Fruit fly (Drosophila melanogaster) whole organism, prepupa: ENCODE measurements around the gene Tdrd3.
A peak's percentile ranks its signal among the peaks of the same experiment; 100 is the strongest.

ENCODE experiments used
- Blimp-1 ChIP-seq: fragments of 200-800 bp; sonication (Bioruptor generic); optimal IDR thresholded peaks from 3 replicates; lab custom pipeline; 2017; ENCODE audit warnings: missing biosample characterization, missing genetic modification characterization, mild to moderate bottlenecking, moderate library complexity, missing genetic modification reagents
- CG10669 ChIP-seq: fragments of 200-800 bp; sonication (Bioruptor generic); optimal IDR thresholded peaks from 3 replicates; lab custom pipeline; 2018; ENCODE audit warnings: missing biosample characterization, mild to moderate bottlenecking, missing genetic modification characterization, moderate library complexity
- CG11294 ChIP-seq: fragments of 200-800 bp; sonication (Bioruptor generic); IDR thresholded peaks from 2 replicates; pipeline ENCODE4 v1.3.6; 2022; ENCODE audit warnings: missing biosample characterization, missing genetic modification characterization
- CG11902 ChIP-seq: fragments of 200-800 bp; sonication (Bioruptor generic); optimal IDR thresholded peaks from 3 replicates; lab custom pipeline; 2016; ENCODE audit warnings: missing biosample characterization, missing genetic modification characterization
- CG15336 ChIP-seq: fragments of 200-800 bp; sonication (Bioruptor generic); IDR thresholded peaks from 2 replicates; pipeline ENCODE4 v1.3.6; 2022; ENCODE audit warnings: missing biosample characterization, missing genetic modification characterization
- CG1621 ChIP-seq: fragments of 200-800 bp; sonication (Bioruptor generic); optimal IDR thresholded peaks from 3 replicates; lab custom pipeline; 2018; ENCODE audit warnings: missing biosample characterization, mild to moderate bottlenecking, missing genetic modification characterization
- CG3032 ChIP-seq: fragments of 200-800 bp; optimal IDR thresholded peaks from 2 replicates; lab custom pipeline; 2019; ENCODE audit warnings: missing biosample characterization, mild to moderate bottlenecking, missing genetic modification characterization, moderate library complexity
- CG3919 ChIP-seq: fragments of 200-800 bp; sonication (Bioruptor generic); optimal IDR thresholded peaks from 3 replicates; lab custom pipeline; 2016; ENCODE audit warnings: missing biosample characterization, missing genetic modification characterization
- CG4318 ChIP-seq: fragments of 200-800 bp; sonication (Bioruptor generic); optimal IDR thresholded peaks from 3 replicates; lab custom pipeline; 2017; ENCODE audit warnings: missing biosample characterization, mild to moderate bottlenecking, missing genetic modification characterization
- CG6276 ChIP-seq: fragments of 200-800 bp; sonication (Bioruptor generic); optimal IDR thresholded peaks from 2 replicates; lab custom pipeline; 2017; ENCODE audit warnings: missing biosample characterization, mild to moderate bottlenecking, missing genetic modification characterization
- CG6854 ChIP-seq: fragments of 200-800 bp; sonication (Bioruptor generic); optimal IDR thresholded peaks from 2 replicates; lab custom pipeline; 2017; ENCODE audit warnings: missing biosample characterization, mild to moderate bottlenecking, missing genetic modification characterization
- CG8632 ChIP-seq: fragments of 200-800 bp; sonication (Bioruptor generic); optimal IDR thresholded peaks from 3 replicates; lab custom pipeline; 2016; ENCODE audit warnings: missing biosample characterization, missing genetic modification characterization
- CG9139 ChIP-seq: fragments of 200-800 bp; sonication (Bioruptor generic); optimal IDR thresholded peaks from 3 replicates; lab custom pipeline; 2017; ENCODE audit warnings: missing biosample characterization, mild to moderate bottlenecking, missing genetic modification characterization
- Eip75B ChIP-seq: fragments of 200-800 bp; sonication (Bioruptor generic); optimal IDR thresholded peaks from 3 replicates; lab custom pipeline; 2016; ENCODE audit warnings: missing biosample characterization, missing genetic modification characterization
- Eip78C ChIP-seq: fragments of 200-800 bp; sonication (Bioruptor generic); peaks from one replicate; lab custom pipeline; 2016; ENCODE audit warnings: missing biosample characterization, missing genetic modification characterization
- Ets21C ChIP-seq: fragments of 200-800 bp; sonication (Bioruptor generic); optimal IDR thresholded peaks from 3 replicates; lab custom pipeline; 2016; ENCODE audit warnings: missing biosample characterization, missing genetic modification characterization
- Ets96B ChIP-seq: fragments of 200-800 bp; optimal IDR thresholded peaks from 2 replicates; lab custom pipeline; 2019; ENCODE audit warnings: missing biosample characterization, mild to moderate bottlenecking, missing genetic modification characterization, moderate library complexity
- Gug ChIP-seq: fragments of 200-800 bp; sonication (Bioruptor generic); IDR thresholded peaks from 2 replicates; pipeline ENCODE4 v1.3.6; 2022; ENCODE audit warnings: missing biosample characterization, missing genetic modification characterization
- Hr4 ChIP-seq: fragments of 200-800 bp; sonication (Bioruptor generic); optimal IDR thresholded peaks from 3 replicates; lab custom pipeline; 2016; ENCODE audit warnings: missing biosample characterization, missing genetic modification characterization
- Lpt ChIP-seq: fragments of 200-800 bp; sonication (Bioruptor generic); optimal IDR thresholded peaks from 3 replicates; lab custom pipeline; 2016; ENCODE audit warnings: missing biosample characterization, missing genetic modification characterization
- OdsH ChIP-seq: fragments of 200-800 bp; sonication (Bioruptor generic); optimal IDR thresholded peaks from 3 replicates; lab custom pipeline; 2016; ENCODE audit warnings: missing biosample characterization, missing genetic modification characterization
- Smox ChIP-seq: fragments of 200-800 bp; sonication (Bioruptor generic); optimal IDR thresholded peaks from 3 replicates; lab custom pipeline; 2016; ENCODE audit warnings: missing biosample characterization, missing genetic modification characterization
- Sox102F ChIP-seq: fragments of 200-800 bp; sonication (Bioruptor generic); optimal IDR thresholded peaks from 2 replicates; lab custom pipeline; 2016; ENCODE audit warnings: missing biosample characterization, mild to moderate bottlenecking, missing genetic modification characterization
- Sox15 ChIP-seq: fragments of 200-800 bp; sonication (Bioruptor generic); optimal IDR thresholded peaks from 3 replicates; lab custom pipeline; 2016; ENCODE audit warnings: missing biosample characterization, missing genetic modification characterization
- dac ChIP-seq: fragments of 200-800 bp; sonication (Bioruptor generic); optimal IDR thresholded peaks from 2 replicates; lab custom pipeline; 2017; ENCODE audit warnings: missing biosample characterization, mild to moderate bottlenecking, missing genetic modification characterization
- dsx ChIP-seq: fragments of 200-800 bp; optimal IDR thresholded peaks from 3 replicates; lab custom pipeline; 2019; ENCODE audit warnings: missing biosample characterization, mild to moderate bottlenecking, missing genetic modification characterization, moderate library complexity; ENCODE audit not compliant: poor library complexity, severe bottlenecking
- fd59A ChIP-seq: fragments of 200-800 bp; sonication (Bioruptor generic); optimal IDR thresholded peaks from 2 replicates; lab custom pipeline; 2017; ENCODE audit warnings: missing biosample characterization, mild to moderate bottlenecking, missing genetic modification characterization, missing genetic modification reagents
- fd85E ChIP-seq: fragments of 200-800 bp; sonication (Bioruptor generic); optimal IDR thresholded peaks from 3 replicates; lab custom pipeline; 2016; ENCODE audit warnings: missing biosample characterization, missing genetic modification characterization
- fkh ChIP-seq: fragments of 200-800 bp; sonication (Bioruptor generic); optimal IDR thresholded peaks from 3 replicates; lab custom pipeline; 2017; ENCODE audit warnings: missing biosample characterization, mild to moderate bottlenecking, missing genetic modification characterization, moderate library complexity
- lz ChIP-seq: fragments of 200-800 bp; sonication (Bioruptor generic); optimal IDR thresholded peaks from 3 replicates; lab custom pipeline; 2016; ENCODE audit warnings: missing biosample characterization, missing genetic modification characterization
- net ChIP-seq: fragments of 200-800 bp; sonication (Bioruptor generic); optimal IDR thresholded peaks from 3 replicates; lab custom pipeline; 2016; ENCODE audit warnings: missing biosample characterization, missing genetic modification characterization
- pdm3 ChIP-seq: fragments of 200-800 bp; sonication (Bioruptor generic); optimal IDR thresholded peaks from 3 replicates; lab custom pipeline; 2016; ENCODE audit warnings: missing biosample characterization, missing genetic modification characterization
- salr ChIP-seq, 2 experiments: fragments of 200-800 bp; sonication (Bioruptor generic); optimal IDR thresholded peaks; 3 replicates each; lab custom pipeline; 2016 to 2018; ENCODE audit warnings: missing biosample characterization in 2 of 2, missing genetic modification characterization in 2 of 2, mild to moderate bottlenecking in 1 of 2
- ss ChIP-seq, 2 experiments: fragments of 200-800 bp; sonication (Bioruptor generic); optimal IDR thresholded peaks; 2 replicates in 1 of 2; 3 replicates in 1 of 2; lab custom pipeline; 2017 to 2018; ENCODE audit warnings: mild to moderate bottlenecking in 2 of 2, missing biosample characterization in 2 of 2, missing genetic modification characterization in 2 of 2, moderate library complexity in 1 of 2
- topi ChIP-seq: fragments of 200-800 bp; sonication (Bioruptor generic); optimal IDR thresholded peaks from 3 replicates; lab custom pipeline; 2016; ENCODE audit warnings: missing biosample characterization, missing genetic modification characterization
- vri ChIP-seq: fragments of 200-800 bp; sonication (Bioruptor generic); optimal IDR thresholded peaks from 3 replicates; lab custom pipeline; 2016; ENCODE audit warnings: missing biosample characterization, mild to moderate bottlenecking, missing genetic modification characterization

Tdrd3 gene

DNA sequence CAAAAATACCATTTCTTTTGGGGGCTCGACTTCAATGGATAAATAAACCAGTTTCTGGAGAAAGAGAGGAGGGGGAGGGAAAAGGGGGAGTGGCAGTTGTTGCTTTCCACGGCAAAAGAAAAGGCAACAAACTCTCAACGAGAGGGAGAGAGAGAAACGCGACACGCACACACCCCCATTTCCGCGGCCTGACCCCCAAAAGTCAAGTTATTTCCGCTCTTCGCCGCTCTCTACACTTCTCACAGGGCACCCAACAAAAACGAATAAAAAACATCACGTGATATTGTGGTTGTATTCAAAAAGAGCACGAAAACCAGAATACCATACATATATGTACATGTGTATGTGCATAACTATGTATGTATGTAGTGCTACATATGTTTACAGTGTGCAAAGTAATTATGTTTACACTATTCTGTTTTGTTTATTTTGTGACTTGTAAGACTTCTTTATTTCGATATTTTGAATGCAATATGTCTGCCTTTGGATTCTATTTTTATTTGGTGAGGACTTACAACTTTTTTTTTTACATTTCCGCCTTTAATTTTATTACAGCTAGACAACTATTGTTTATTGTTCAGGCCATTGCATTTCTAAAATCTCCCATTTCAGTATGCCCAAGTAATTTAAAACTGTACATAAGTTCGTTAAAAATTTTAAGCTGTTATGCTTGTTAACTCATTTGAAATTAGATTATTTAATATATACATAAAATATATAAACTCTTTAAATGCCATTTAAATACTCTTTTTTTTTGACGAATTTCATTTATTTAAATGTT lies 5.3 kb upstream of the Tdrd3 start (continued):
- TF ChIP-seq net (GFP tag; lab: Kevin White, UChicago) (peak; percentile 56), OdsH (GFP tag; lab: Kevin White, UChicago) (peak; percentile 63), fd59A (GFP tag; lab: Kevin White, UChicago) (no peak), CG4318 (GFP tag; lab: Kevin White, UChicago) (peak; percentile 13), Smox (GFP tag; lab: Kevin White, UChicago) (no peak), CG15336 (peak; percentile 51), vri (GFP tag; lab: Kevin White, UChicago) (peak; percentile 46), CG8632 (GFP tag; lab: Kevin White, UChicago) (peak; percentile 75), CG6276 (peak; percentile 52), ss (GFP tag; optimal IDR thresholded peaks at IDR 0.05; lab: Kevin White, UChicago) (peak; percentile 89 to 96), CG6854 (GFP tag; lab: Kevin White, UChicago) (peak; percentile 89), CG3032 (tag; lab: Kevin White, UChicago) (peak; percentile 39), Sox15 (GFP tag; lab: Kevin White, UChicago) (peak; percentile 53), Sox102F (GFP tag; lab: Kevin White, UChicago) (peak; percentile 38), fd85E (peak; percentile 19), CG10669 (peak; percentile 43), salr (GFP tag; optimal IDR thresholded peaks at IDR 0.05; lab: Kevin White, UChicago) (peak; percentile 51 to 70), CG11902 (GFP tag; lab: Kevin White, UChicago) (peak; percentile 53), CG3919 (GFP tag; lab: Kevin White, UChicago) (peak; percentile 67), dsx (GFP tag; lab: Kevin White, UChicago) (peak; percentile 68), pdm3 (GFP tag; lab: Kevin White, UChicago) (peak; percentile 56), Hr4 (GFP tag; lab: Kevin White, UChicago) (peak; percentile 68), Eip78C (GFP tag; lab: Kevin White, UChicago) (peak; percentile 87), Eip75B (GFP tag; lab: Kevin White, UChicago) (peak; percentile 62), Lpt (GFP tag; lab: Kevin White, UChicago) (peak; percentile 82), lz (GFP tag; lab: Kevin White, UChicago) (peak; percentile 52), Blimp-1 (peak; percentile 30), dac (GFP tag; lab: Kevin White, UChicago) (no peak), Gug (GFP tag; lab: Robert Waterston, UW) (no peak), CG1621 (peak; percentile 43), CG11294 (GFP tag; lab: Robert Waterston, UW) (no peak)

- no peak for TF ChIP-seq Ets96B
- TF ChIP-seq CG1621 = no peak
- no peak for TF ChIP-seq topi (GFP tag; lab: Kevin White, UChicago)
- TF ChIP-seq lz (GFP tag; lab: Kevin White, UChicago) = no peak
- no peak for TF ChIP-seq Ets21C (GFP tag; lab: Kevin White, UChicago)
- TF ChIP-seq CG9139 (GFP tag; lab: Kevin White, UChicago) = no peak
- no peak for TF ChIP-seq Eip75B (GFP tag; lab: Kevin White, UChicago)
- TF ChIP-seq fkh (GFP tag; lab: Kevin White, UChicago) = no peak
Observed at dm6 chr3L:14781863-14782218, 4.8 kb upstream of the Tdrd3 start.
